Worm (Caenorhabditis elegans) whole organism, L3 larva: ENCODE data around the gene unc-53.

Experiments used
- pha-4 ChIP-seq: fragments of 150-350 bp; optimal IDR thresholded peaks from 2 replicates; lab custom pipeline; 2014; ENCODE audit warnings: missing biosample characterization, missing genetic modification reagents, missing genetic modification characterization
- unc-39 ChIP-seq: sonication (generic microtip); optimal IDR thresholded peaks from 4 replicates; lab custom pipeline; 2017; ENCODE audit warnings: missing biosample characterization, missing genetic modification characterization
- zag-1 ChIP-seq: fragments of 150-350 bp; optimal IDR thresholded peaks from 2 replicates; lab custom pipeline; 2014; ENCODE audit warnings: missing biosample characterization, missing genetic modification characterization
- ztf-4 ChIP-seq: fragments of 150-350 bp; optimal IDR thresholded peaks from 2 replicates; lab custom pipeline; 2014; ENCODE audit warnings: missing biosample characterization, missing genetic modification characterization

DNA sequence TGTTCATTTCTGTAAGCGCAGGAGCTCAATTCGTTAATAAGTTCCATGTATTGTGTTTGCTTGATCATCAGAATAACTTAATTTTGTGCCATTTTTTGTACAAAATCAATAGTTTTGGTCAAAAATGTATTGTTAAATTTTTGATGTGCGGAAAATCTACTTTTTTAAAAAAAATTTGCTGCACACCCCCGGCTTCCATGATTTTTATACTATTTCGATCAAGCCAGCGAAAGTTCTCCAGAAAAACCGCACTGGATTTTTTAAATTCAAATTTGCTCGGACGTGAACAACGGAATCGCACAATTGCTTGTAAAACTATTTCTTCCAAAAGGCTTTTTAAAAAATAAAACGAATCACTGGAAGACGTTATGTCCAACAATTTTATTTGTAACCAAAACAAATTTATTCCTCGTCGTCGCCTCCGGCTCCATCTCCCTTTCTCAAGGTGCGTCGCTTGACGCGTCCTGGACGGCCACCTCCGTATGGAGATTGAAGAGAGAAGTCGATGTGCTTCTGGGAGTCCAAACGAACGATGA lies 35.9 kb upstream of the unc-53 start:
- no peak for TF ChIP-seq unc-39 (tag; lab: Kevin White, UChicago)
- no peak for TF ChIP-seq ztf-4 (tag; lab: Kevin White, UChicago)
- TF ChIP-seq zag-1, result no peak
- TF ChIP-seq pha-4 (tag; lab: Kevin White, UChicago), result no peak
